Worm (Caenorhabditis elegans): ENCODE measurements around the gene nmur-1.

Gene nmur-1

ce11 chrX:8971461-8971860 lies 9.3 kb upstream of the nmur-1 start (continued):
- TF ChIP-seq ZK546.5 (tag; optimal IDR thresholded peaks at IDR 0.05) = no peak
- TF ChIP-seq nhr-6 (tag; optimal IDR thresholded peaks at IDR 0.05) = no peak
- TF ChIP-seq R02D3.7 (tag; optimal IDR thresholded peaks at IDR 0.05) = no peak
- 0 out of 2 replicates have a peak, but pooled peaks have one; percentile 19 for TF ChIP-seq ceh-44 (GFP tag; IDR thresholded peaks at IDR 0.05)
- 0 out of 2 replicates have a peak, but pooled peaks have one; percentile 47 for TF ChIP-seq ctbp-1 (GFP tag; IDR thresholded peaks at IDR 0.05)
- peak; percentile 42 for TF ChIP-seq nhr-48 (tag; optimal IDR thresholded peaks at IDR 0.05)
- no peak for TF ChIP-seq F44E2.7 (GFP tag; IDR thresholded peaks at IDR 0.05)
- no peak for TF ChIP-seq snpc-4 (tag; optimal IDR thresholded peaks at IDR 0.05)
- peak; percentile 69; the same call in 1 of the 2 replicates for TF ChIP-seq lin-1 (GFP tag; IDR thresholded peaks at IDR 0.05)
- peak in 1 of 2 experiments; percentile 36 for TF ChIP-seq lsy-2 (tag; optimal IDR thresholded peaks at IDR 0.05)
- TF ChIP-seq sdz-12 (GFP tag; optimal IDR thresholded peaks at IDR 0.05) = no peak
- TF ChIP-seq F26F4.8 (GFP tag; conservative IDR thresholded peaks at IDR 0.05) = 0 out of 2 replicates have a peak, but pooled peaks have one; percentile 25
- peak; percentile 81 for TF ChIP-seq snpc-1.2 (GFP tag; IDR thresholded peaks at IDR 0.05)
- peak; percentile 47 for TF ChIP-seq spr-1 (tag; optimal IDR thresholded peaks at IDR 0.05)
- no peak for TF ChIP-seq nhr-77 (tag; optimal IDR thresholded peaks at IDR 0.05)
- TF ChIP-seq nhr-237 (tag; optimal IDR thresholded peaks at IDR 0.05) = no peak
- no peak for TF ChIP-seq nhr-42 (GFP tag; IDR thresholded peaks at IDR 0.05)
- no peak for TF ChIP-seq aha-1 (tag)
- TF ChIP-seq dmd-8 (GFP tag; IDR thresholded peaks at IDR 0.05) = no peak
- TF ChIP-seq lir-3 (tag; optimal IDR thresholded peaks at IDR 0.05) = peak; percentile 28
- TF ChIP-seq unc-130 (GFP tag; optimal IDR thresholded peaks at IDR 0.05) = peak; percentile 17
- no peak for TF ChIP-seq fos-1 (tag; optimal IDR thresholded peaks at IDR 0.05)
- no peak for TF ChIP-seq unc-39 (tag; optimal IDR thresholded peaks at IDR 0.05)
- peak; percentile 25 for TF ChIP-seq zfp-2 (tag; optimal IDR thresholded peaks at IDR 0.05)
- TF ChIP-seq dmd-9 (GFP tag; IDR thresholded peaks at IDR 0.05) = 0 out of 2 replicates have a peak, but pooled peaks have one; percentile 54
- no peak for TF ChIP-seq ceh-32 (tag; optimal IDR thresholded peaks at IDR 0.05; ENCODE audit: poor library complexity)
- no peak for TF ChIP-seq daf-8 (GFP tag; IDR thresholded peaks at IDR 0.05)
- no peak for TF ChIP-seq egl-43 (GFP tag; IDR thresholded peaks at IDR 0.05)
- peak; percentile 39; the same call in 1 of the 2 replicates for TF ChIP-seq mdt-29 (GFP tag; IDR thresholded peaks at IDR 0.05)
- no peak for TF ChIP-seq ceh-62 (tag; optimal IDR thresholded peaks at IDR 0.05)
- TF ChIP-seq D1046.2 (GFP tag; IDR thresholded peaks at IDR 0.05) = 0 out of 2 replicates have a peak, but pooled peaks have one; percentile 46
- TF ChIP-seq mxl-2 (GFP tag; conservative IDR thresholded peaks at IDR 0.05) = no peak
- TF ChIP-seq Y48G9A.11 (GFP tag; IDR thresholded peaks at IDR 0.05) = peak; percentile 78
- no peak for TF ChIP-seq mdl-1 (tag; optimal IDR thresholded peaks at IDR 0.05)
- no peak for TF ChIP-seq fkh-10 (GFP tag; optimal IDR thresholded peaks at IDR 0.05)
- TF ChIP-seq unc-62 (GFP tag; optimal IDR thresholded peaks at IDR 0.05 in 1 of 2) = peak in 1 of 2 experiments; percentile 98
- TF ChIP-seq unc-62 (tag; optimal IDR thresholded peaks at IDR 0.05) = no peak
- no peak for TF ChIP-seq nhr-76 (tag; optimal IDR thresholded peaks at IDR 0.05)
- no peak for TF ChIP-seq nhr-41 (GFP tag; IDR thresholded peaks at IDR 0.05)
- TF ChIP-seq F49E8.2 (tag; optimal IDR thresholded peaks at IDR 0.05; ENCODE audit: borderline replicate concordance) = peak; percentile 42
- TF ChIP-seq hmg-1.1 (GFP tag; IDR thresholded peaks at IDR 0.05) = peak; percentile 78
- TF ChIP-seq ztf-7 (tag; optimal IDR thresholded peaks at IDR 0.05) = peak; percentile 7
- peak; percentile 74; the same call in 1 of the 2 replicates for TF ChIP-seq pha-4 (GFP tag; IDR thresholded peaks at IDR 0.05)
- no peak for TF ChIP-seq pha-4 (tag; optimal IDR thresholded peaks at IDR 0.05)
- TF ChIP-seq daf-16 (GFP tag; optimal IDR thresholded peaks at IDR 0.05) = peak; percentile 37 to 84
- peak; percentile 63 for TF ChIP-seq daf-16 (tag; optimal IDR thresholded peaks at IDR 0.05)
- TF ChIP-seq hif-1 (tag; optimal IDR thresholded peaks at IDR 0.05) = peak; percentile 29 to 34
- TF ChIP-seq dve-1 (tag; optimal IDR thresholded peaks at IDR 0.05; ENCODE audit: insufficient read depth) = no peak
- TF ChIP-seq pqm-1 (tag; optimal IDR thresholded peaks at IDR 0.05) = no peak
- no peak for TF ChIP-seq ztf-11 (tag; optimal IDR thresholded peaks at IDR 0.05)
- TF ChIP-seq nhr-111 (GFP tag; optimal IDR thresholded peaks at IDR 0.05) = peak; percentile 19
- TF ChIP-seq daf-19 (GFP tag; conservative IDR thresholded peaks at IDR 0.05) = 0 out of 2 replicates have a peak, but pooled peaks have one; percentile 39
